Fruit fly (Drosophila melanogaster) whole organism, embryonic: ENCODE results near the gene Bacc.

Experiments
- CG4328 ChIP-seq: fragments of 200-800 bp; sonication (Bioruptor generic); optimal IDR thresholded peaks from 3 replicates; lab custom pipeline; 2017; ENCODE audit warnings: missing biosample characterization, missing genetic modification reagents, missing genetic modification characterization
- CG4854 ChIP-seq: fragments of 200-800 bp; sonication (Bioruptor generic); optimal IDR thresholded peaks from 2 replicates; lab custom pipeline; 2016; ENCODE audit warnings: missing biosample characterization, missing genetic modification characterization, inconsistent platforms
- CG6272 ChIP-seq: fragments of 200-800 bp; sonication (Bioruptor generic); IDR thresholded peaks from 2 replicates; pipeline ENCODE4 v1.3.6; 2022; ENCODE audit warnings: missing biosample characterization, missing genetic modification characterization
- CG9797 ChIP-seq: fragments of 200-800 bp; sonication (Bioruptor generic); optimal IDR thresholded peaks from 3 replicates; lab custom pipeline; 2018; ENCODE audit warnings: missing biosample characterization, mild to moderate bottlenecking, missing genetic modification characterization
- Camta ChIP-seq: fragments of 200-800 bp; sonication (Bioruptor generic); optimal IDR thresholded peaks from 2 replicates; lab custom pipeline; 2016; ENCODE audit warnings: missing biosample characterization, missing genetic modification characterization
- Fer3 ChIP-seq: fragments of 200-800 bp; sonication (Bioruptor generic); optimal IDR thresholded peaks from 2 replicates; lab custom pipeline; 2018; ENCODE audit warnings: missing biosample characterization, mild to moderate bottlenecking, missing genetic modification characterization, moderate library complexity
- Gug ChIP-seq: fragments of 200-800 bp; sonication (Bioruptor generic); IDR thresholded peaks from 4 replicates; pipeline ENCODE4 v1.3.6; 2022; ENCODE audit warnings: missing biosample characterization, missing genetic modification characterization
- Mrtf ChIP-seq: fragments of 200-800 bp; sonication (Bioruptor generic); IDR thresholded peaks from 3 replicates; pipeline ENCODE4 v1.3.6; 2022; ENCODE audit warnings: missing biosample characterization, missing genetic modification characterization
- NK7.1 ChIP-seq: fragments of 200-800 bp; sonication (Bioruptor generic); optimal IDR thresholded peaks from 3 replicates; lab custom pipeline; 2016; ENCODE audit warnings: missing biosample characterization, missing genetic modification characterization
- Ptx1 ChIP-seq: fragments of 200-800 bp; sonication (Bioruptor generic); IDR thresholded peaks from 2 replicates; pipeline ENCODE4 v1.3.6; 2022; ENCODE audit warnings: missing biosample characterization, missing genetic modification characterization
- crp ChIP-seq, 2 experiments: fragments of 200-800 bp; sonication (Bioruptor generic); optimal IDR thresholded peaks; 2 replicates in 1 of 2; 3 replicates in 1 of 2; lab custom pipeline; 2017; ENCODE audit warnings: missing biosample characterization in 2 of 2, missing genetic modification characterization in 2 of 2, mild to moderate bottlenecking in 1 of 2, moderate library complexity in 1 of 2
- ewg ChIP-seq: fragments of 200-800 bp; sonication (Bioruptor generic); optimal IDR thresholded peaks from 3 replicates; lab custom pipeline; 2017; ENCODE audit warnings: mild to moderate bottlenecking, missing biosample characterization, missing genetic modification reagents, missing genetic modification characterization
- grau ChIP-seq: fragments of 200-800 bp; optimal IDR thresholded peaks from 3 replicates; lab custom pipeline; 2019; ENCODE audit warnings: missing biosample characterization, mild to moderate bottlenecking, missing genetic modification characterization, moderate library complexity

DNA sequence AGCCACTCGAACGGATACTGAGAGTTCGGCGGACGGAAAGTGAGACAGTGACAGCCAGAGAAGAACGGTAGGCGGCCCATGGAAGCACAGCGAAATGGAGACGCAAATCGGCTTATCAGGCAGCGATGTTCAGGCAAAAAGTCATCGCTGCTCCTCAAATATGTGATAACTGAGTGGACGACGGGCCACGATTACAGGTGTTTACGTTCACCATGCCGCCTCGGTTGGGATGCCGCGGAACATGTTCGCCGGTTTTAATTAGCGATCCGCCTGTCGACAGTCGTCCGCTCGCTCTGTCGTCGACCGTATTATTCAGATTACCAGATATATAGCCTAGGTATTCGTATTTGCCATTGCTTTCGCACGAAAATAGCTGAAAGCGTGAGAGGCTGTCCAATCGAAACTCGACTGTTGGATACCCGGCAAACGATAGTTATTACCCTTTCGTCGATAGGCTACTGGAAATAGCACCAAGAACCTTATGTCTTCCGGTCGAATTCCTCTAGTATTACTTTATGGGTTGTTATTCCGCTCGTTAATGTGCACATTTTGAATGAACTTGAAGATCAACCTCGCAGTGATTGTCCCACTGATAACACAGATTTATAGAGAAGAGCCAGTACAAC, 1.0 kb upstream of the Bacc start:
- no peak for TF ChIP-seq Mrtf (GFP tag; lab: Robert Waterston, UW)
- TF ChIP-seq NK7.1 (GFP tag; lab: Kevin White, UChicago), result no peak
- TF ChIP-seq Fer3 (tag; lab: Kevin White, UChicago), result no peak
- no peak for TF ChIP-seq CG4328 (GFP tag; lab: Kevin White, UChicago)
- TF ChIP-seq grau, result no peak
- no peak for TF ChIP-seq CG4854 (GFP tag; lab: Kevin White, UChicago)
- TF ChIP-seq ewg, result no peak
- no peak for TF ChIP-seq Camta (GFP tag; lab: Kevin White, UChicago)
- TF ChIP-seq CG6272 (GFP tag; lab: Robert Waterston, UW), result no peak
- no peak for TF ChIP-seq crp (GFP tag; optimal IDR thresholded peaks at IDR 0.05; lab: Kevin White, UChicago)
- TF ChIP-seq Ptx1 (GFP tag; lab: Robert Waterston, UW), result no peak
- no peak for TF ChIP-seq CG9797
- TF ChIP-seq Gug, result no peak
